Fruit fly (Drosophila melanogaster): Measurements from ENCODE around the gene MCTS1.

MCTS1 gene

DNA sequence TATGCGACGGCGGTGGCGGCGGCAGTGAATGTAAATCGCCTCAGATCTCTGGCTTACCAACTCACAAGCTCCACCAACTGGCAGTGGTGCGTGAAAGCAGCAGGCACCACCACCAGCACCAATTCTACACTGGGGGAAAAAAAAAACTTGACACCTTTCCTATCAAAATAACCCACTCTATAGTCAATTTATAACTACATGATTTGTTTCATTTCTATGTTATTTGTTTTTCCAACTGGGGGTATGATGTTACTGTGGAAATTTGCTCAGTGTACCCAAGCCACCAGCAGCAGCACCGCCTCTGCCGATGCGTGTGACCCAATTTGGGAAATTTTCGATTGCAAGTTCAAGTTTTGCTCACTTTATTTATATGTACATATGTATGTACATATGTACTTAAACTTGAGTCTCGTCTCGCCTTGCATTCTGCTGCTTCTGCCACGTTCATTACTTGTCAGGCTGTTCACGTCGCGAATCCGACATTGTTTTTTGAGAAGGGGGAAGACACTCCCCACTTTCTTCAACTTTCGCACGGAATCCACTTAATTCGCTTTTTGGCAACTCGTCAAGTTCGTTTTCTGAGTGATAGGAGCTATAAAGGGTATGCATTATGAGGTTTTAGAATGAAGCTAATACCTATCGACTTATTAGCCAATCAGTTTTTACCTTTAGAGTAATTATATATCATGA is 21.6 kb downstream of the MCTS1 start:
- TF ChIP-seq CG17801 (GFP tag; optimal IDR thresholded peaks at IDR 0.05; ENCODE audit: partially characterized antibody): no peak

DNA sequence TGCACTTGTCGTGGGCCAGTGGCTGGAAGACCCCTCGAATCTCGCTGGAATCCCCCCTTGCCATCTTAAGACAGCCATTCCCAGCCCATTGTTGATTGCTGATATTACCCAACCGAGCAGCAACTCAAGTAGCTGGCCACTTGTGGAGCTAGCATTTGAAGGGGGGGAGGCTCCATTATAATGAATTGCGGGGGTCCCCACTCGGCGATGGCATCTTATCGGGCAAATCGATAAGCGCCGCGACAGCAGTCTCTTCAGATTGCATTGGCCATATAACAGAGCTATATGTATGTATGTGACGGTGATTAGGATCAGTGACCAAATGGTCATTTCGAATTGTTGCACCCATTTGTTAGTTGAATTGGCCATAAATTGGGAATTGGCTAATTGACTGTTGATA is 24.5 kb downstream of the MCTS1 start:
- no peak for TF ChIP-seq CG17801 (GFP tag; optimal IDR thresholded peaks at IDR 0.05; ENCODE audit: partially characterized antibody)

DNA sequence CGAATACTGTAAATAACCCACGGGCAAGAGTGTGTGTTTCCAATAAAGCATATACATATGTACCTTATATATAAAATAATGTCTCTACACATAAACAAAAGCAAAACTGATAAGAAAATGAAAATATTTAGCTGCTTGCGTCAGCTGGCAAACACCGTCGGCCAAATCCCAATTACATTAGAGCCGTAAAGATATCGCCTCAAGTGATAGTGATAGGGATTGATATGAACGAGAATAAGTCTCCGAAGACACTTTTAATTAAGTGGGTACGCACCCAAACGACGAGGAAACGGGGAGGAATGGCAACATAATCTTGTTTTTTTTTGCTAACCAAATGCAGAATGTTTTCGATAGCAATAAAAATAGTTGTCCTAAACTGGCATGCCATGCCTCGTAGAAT is 26.8 kb downstream of the MCTS1 start:
- no peak for TF ChIP-seq CG17801 (GFP tag; optimal IDR thresholded peaks at IDR 0.05; ENCODE audit: partially characterized antibody)

DNA sequence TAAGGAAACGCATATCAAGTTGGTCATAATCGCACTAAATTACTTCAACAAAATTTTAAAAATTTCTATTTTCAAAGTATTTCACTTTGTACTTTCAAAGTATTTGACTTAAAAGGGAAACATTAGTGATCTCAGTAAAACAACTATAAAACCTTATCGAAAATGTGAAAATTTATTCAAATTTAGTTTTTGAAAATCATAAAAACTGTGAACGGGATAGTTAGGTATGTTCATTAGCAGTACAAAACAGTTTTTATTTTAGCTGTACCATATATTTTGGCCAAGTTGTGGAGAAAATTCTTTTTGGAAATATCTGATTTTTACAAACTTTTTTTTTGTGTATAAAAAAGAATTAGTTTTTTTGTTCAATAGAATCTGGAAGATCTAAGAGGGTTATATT is 28.6 kb downstream of the MCTS1 start, which contains the start of gene CG43115:
TSS of gene CG43115 (minus strand) at position 101 of the 400 bp plus-strand sequence.
- TF ChIP-seq CG17801 (GFP tag; optimal IDR thresholded peaks at IDR 0.05; ENCODE audit: partially characterized antibody): no peak

DNA sequence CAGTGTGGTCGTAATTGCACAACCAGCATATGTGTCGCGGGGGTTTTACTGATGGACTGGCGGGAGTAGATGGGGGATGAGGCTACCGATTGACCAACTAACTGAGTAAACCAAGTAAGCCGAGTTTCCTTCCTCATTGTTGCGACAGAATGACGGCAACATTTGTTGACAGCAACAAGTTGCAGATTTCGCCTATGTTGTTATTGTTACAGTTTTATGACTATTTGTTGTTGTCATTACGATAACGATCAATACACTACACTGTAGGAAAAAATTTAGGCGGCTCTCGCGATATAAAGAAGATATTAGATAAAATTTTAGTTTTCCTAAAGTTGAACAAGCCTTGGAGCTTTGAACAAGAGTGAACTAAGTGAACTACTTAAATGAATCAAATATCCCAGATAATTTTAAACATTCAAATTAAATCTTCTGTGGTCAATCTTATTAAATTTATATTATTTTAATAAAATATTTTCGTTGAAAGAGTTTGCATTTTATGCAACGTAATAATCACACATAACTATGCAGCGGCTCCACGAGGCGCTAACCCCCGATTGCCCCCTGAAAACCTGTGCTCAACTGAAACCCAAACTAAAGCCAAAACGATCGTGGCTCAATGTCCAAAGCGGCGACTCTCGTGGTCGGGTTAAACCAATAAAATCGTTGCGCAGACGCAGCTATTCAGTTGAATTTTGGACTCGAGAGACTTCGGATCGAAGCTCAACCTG is 29.8 kb downstream of the MCTS1 start, which contains the start of gene CG5928:
TSS of gene CG5928 (plus strand) at position 678 of the 728 bp plus-strand sequence.
- TF ChIP-seq CG17801 (GFP tag; optimal IDR thresholded peaks at IDR 0.05; ENCODE audit: partially characterized antibody): no peak

DNA sequence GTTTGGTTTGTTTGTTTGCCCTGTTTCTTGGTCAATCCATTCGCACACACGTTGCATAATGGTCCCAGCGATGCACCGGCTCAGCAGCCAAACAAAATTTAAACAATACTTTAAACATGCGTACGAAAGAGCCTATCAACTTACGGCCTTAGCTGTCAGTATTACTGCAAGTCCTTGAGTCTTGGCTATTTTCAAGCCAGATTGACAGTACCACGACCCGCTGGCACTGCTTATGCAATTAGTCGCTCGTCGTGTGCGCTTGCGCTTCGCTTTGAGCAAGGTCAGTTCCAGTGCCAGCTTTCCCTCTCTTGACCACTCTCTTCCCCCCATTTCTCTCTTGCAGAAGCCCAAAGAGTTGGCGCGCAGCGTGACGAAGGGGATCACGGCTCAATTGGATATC is 31.0 kb downstream of the MCTS1 start:
- TF ChIP-seq CG17801 (GFP tag; optimal IDR thresholded peaks at IDR 0.05; ENCODE audit: partially characterized antibody): no peak

DNA sequence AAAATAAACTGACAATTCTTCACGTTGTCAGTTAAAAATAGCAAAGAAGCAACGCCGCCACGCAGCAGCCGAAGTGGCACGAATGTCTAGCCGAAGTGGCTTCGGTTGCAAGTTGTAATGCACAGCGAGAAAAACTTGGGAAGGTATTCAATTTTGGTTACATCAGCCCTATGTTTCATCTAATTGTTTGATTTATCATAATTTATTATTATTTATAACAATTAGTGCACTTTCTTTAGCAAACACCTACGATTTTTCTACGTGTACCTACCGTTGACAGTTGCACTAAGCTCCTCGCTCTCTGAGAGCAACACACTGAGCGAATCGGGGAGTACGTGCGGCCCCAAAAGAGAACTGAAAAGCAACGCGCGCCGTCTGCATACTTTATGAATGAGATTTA is 37.2 kb downstream of the MCTS1 start, which contains the start of gene Tsp5D:
TSS of gene Tsp5D (minus strand) at position 13 of the 400 bp plus-strand sequence.
- TF ChIP-seq CG17801 (GFP tag; optimal IDR thresholded peaks at IDR 0.05; ENCODE audit: partially characterized antibody): peak; percentile 77

DNA sequence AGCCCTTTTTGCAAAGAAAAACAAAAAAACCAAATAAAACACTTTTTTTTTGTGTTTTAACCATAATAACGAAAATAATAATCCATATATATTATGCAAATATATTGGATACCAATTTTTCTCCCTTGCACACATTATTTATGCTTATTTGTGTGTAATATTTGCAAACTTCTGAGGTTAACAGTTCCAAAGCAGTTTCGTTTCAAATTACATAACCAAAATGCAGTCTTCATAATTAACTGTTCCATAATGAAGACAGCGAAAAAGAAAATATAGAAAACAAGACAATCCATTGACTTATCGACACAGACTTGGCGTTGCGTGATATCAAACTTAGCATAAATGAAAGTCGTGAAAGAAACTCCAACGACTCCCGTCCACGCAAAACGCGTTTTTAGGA is 37.9 kb downstream of the MCTS1 start:
- no peak for TF ChIP-seq CG17801 (GFP tag; optimal IDR thresholded peaks at IDR 0.05; ENCODE audit: partially characterized antibody)

DNA sequence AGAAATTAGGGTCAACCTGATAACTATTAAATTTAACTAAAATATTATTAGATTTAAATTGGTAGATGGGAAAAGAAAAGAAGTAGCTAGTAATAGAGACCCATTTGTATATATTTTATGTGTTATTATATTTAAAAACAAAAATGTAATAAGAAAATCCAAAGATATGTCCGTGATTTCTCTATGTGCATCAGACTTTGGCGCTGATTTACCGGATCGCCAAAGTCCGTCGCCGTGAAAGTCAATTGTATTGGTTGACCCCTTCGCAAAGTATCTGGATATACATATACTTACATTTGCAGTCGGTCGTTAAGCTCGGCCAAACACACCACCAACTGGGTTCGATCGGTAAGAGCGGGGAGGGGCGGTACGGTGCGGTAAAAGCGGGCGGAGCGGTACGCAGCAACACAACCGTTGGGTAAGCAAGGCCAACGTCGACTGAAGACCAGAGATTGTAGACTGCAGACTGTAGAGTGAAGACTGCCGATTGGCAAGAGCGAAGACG is 39.4 kb downstream of the MCTS1 start:
- peak; percentile 57 for TF ChIP-seq CG17801 (GFP tag; optimal IDR thresholded peaks at IDR 0.05; ENCODE audit: partially characterized antibody)

DNA sequence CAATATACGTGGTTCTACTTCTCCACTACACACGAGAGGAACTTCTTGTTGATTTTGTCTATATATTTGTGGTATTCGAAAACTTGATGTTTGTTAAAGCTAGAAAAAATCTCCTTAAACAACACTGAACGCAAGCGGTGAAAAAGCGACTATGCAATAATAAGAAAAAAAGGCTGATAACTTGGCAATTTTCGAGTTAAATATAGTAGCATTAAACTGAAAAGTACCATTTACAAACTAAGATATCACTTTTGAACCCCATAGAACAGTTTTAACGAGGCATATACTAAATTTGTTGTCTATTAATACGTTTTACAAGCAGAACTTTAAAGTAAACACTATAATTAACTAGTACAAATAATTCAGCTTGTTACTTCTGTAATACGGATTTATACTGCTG is 40.0 kb downstream of the MCTS1 start, which contains the start of gene CG4666:
TSS of gene CG4666 (minus strand) at position 101 of the 400 bp plus-strand sequence.
- no peak for TF ChIP-seq CG17801 (GFP tag; optimal IDR thresholded peaks at IDR 0.05; ENCODE audit: partially characterized antibody)

DNA sequence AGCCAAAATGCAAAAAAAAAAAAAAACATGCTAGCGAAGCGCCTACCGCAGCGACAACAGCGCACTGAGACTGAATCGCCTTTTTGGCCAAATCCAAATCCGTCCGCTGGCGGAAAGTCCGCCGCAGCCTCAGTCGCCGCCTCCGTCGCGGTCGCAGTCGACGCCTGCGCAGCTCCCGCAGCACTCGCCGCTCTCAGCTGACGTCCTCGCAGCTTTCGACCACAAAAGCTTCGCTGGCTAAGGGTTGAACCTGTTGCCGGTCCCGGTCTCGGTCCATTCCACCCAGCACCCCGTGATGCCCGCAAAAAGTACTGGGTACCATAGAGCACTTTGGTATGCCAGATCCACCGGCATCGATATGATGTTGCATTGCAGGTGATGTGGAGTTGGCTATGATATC is 43.6 kb downstream of the MCTS1 start, which contains the start of gene CG4660:
TSS of gene CG4660 (minus strand) at position 77 of the 400 bp plus-strand sequence.
- no peak for TF ChIP-seq CG17801 (GFP tag; optimal IDR thresholded peaks at IDR 0.05; ENCODE audit: partially characterized antibody)
